Worm (Caenorhabditis elegans) whole organism, L2 larva: ENCODE results near the gene tmed-10.

Source experiments
- R02D3.7 ChIP-seq: fragments of 150-350 bp; optimal IDR thresholded peaks from 2 replicates; lab custom pipeline; 2014; ENCODE audit warnings: missing biosample characterization, missing genetic modification characterization
- ZK546.5 ChIP-seq: sonication (generic microtip); optimal IDR thresholded peaks from 2 replicates; lab custom pipeline; 2017; ENCODE audit warnings: missing biosample characterization, missing genetic modification characterization
- alr-1 ChIP-seq: fragments of 150-350 bp; optimal IDR thresholded peaks from 2 replicates; lab custom pipeline; 2014; ENCODE audit warnings: missing biosample characterization, missing genetic modification characterization
- ama-1 ChIP-seq: fragments of 150-350 bp; optimal IDR thresholded peaks from 2 replicates; lab custom pipeline; 2018; ENCODE audit warnings: inconsistent platforms
- ceh-82 ChIP-seq: fragments of 150-350 bp; optimal IDR thresholded peaks from 2 replicates; lab custom pipeline; 2014; ENCODE audit warnings: missing biosample characterization, missing genetic modification characterization
- lsy-2 ChIP-seq, 2 experiments: fragments of 150-350 bp in 1 of 2; sonication (generic microtip) in 1 of 2; optimal IDR thresholded peaks; 2 replicates each; lab custom pipeline; 2014 to 2017; ENCODE audit warnings: missing biosample characterization in 2 of 2, missing genetic modification characterization in 2 of 2
- mdl-1 ChIP-seq, 2 experiments: fragments of 150-350 bp in 1 of 2; sonication (generic microtip) in 1 of 2; optimal IDR thresholded peaks; 2 replicates each; lab custom pipeline; 2017; ENCODE audit warnings: missing biosample characterization in 2 of 2, missing genetic modification characterization in 2 of 2
- nhr-129 ChIP-seq: fragments of 150-350 bp; optimal IDR thresholded peaks from 2 replicates; lab custom pipeline; 2014; ENCODE audit warnings: missing biosample characterization, missing genetic modification characterization
- nhr-23 ChIP-seq: fragments of 150-350 bp; optimal IDR thresholded peaks from 2 replicates; lab custom pipeline; 2014; ENCODE audit warnings: missing biosample characterization, missing genetic modification reagents, missing genetic modification characterization
- snpc-4 ChIP-seq: fragments of 150-350 bp; optimal IDR thresholded peaks from 2 replicates; lab custom pipeline; 2014; ENCODE audit warnings: missing biosample characterization, missing genetic modification characterization
- unc-55 ChIP-seq: fragments of 150-350 bp; sonication (generic microtip); optimal IDR thresholded peaks from 3 replicates; lab custom pipeline; 2014; ENCODE audit warnings: missing biosample characterization, missing genetic modification reagents, missing genetic modification characterization
- unc-62 ChIP-seq: fragments of 150-350 bp; optimal IDR thresholded peaks from 2 replicates; lab custom pipeline; 2014; ENCODE audit warnings: missing biosample characterization, missing genetic modification reagents, missing genetic modification characterization
- zag-1 ChIP-seq: fragments of 150-350 bp; optimal IDR thresholded peaks from 2 replicates; lab custom pipeline; 2014; ENCODE audit warnings: missing biosample characterization, missing genetic modification characterization
- ztf-4 ChIP-seq: fragments of 150-350 bp; optimal IDR thresholded peaks from 2 replicates; lab custom pipeline; 2014; ENCODE audit warnings: missing biosample characterization, missing genetic modification characterization

DNA sequence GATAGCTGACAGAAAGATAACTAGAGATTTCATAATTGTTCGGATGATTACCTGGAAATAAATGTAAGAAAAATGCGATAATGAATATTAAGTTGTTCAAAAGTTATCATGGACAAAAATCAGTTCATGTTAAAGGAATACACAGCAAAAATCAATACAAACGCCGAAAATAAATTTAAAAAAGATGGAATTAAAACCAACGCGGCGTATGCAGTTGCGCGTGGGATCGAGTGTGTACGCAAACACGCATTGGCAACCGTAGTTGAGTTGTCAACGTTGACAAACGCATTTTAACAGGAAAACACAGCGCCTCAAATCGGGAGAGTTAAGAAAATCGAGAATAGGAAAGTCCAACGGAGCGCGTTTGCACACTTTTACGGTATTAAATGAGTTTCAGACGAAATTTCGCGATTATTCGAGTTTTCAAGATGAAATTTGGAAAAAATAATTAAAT lies at the start of gene tmed-10:
- TF ChIP-seq ama-1 (lab: Kevin White, UChicago) (no peak), ZK546.5 (tag; lab: Kevin White, UChicago) (no peak), nhr-23 (tag; lab: Kevin White, UChicago) (no peak), unc-62 (GFP tag; lab: Kevin White, UChicago) (no peak), lsy-2 (tag; optimal IDR thresholded peaks at IDR 0.05; lab: Kevin White, UChicago) (peak; percentile 66 to 93), mdl-1 (tag; optimal IDR thresholded peaks at IDR 0.05; lab: Kevin White, UChicago) (no peak), R02D3.7 (tag; lab: Kevin White, UChicago) (no peak), zag-1 (tag; lab: Kevin White, UChicago) (peak; percentile 47), nhr-129 (tag; lab: Kevin White, UChicago) (peak; percentile 69), unc-55 (GFP tag; lab: Kevin White, UChicago) (peak; percentile 61), alr-1 (tag; lab: Kevin White, UChicago) (no peak), ceh-82 (no peak), ztf-4 (tag; lab: Kevin White, UChicago) (no peak), snpc-4 (peak; percentile 12)
